Fruit fly (Drosophila melanogaster) whole organism, prepupa: ENCODE data around the gene Kr-h1.

Source experiments
- Blimp-1 ChIP-seq: fragments of 200-800 bp; sonication (Bioruptor generic); optimal IDR thresholded peaks from 3 replicates; lab custom pipeline; 2017; ENCODE audit warnings: missing biosample characterization, missing genetic modification characterization, mild to moderate bottlenecking, moderate library complexity, missing genetic modification reagents
- CG10631 ChIP-seq: fragments of 200-800 bp; sonication (Bioruptor generic); optimal IDR thresholded peaks from 2 replicates; lab custom pipeline; 2016; ENCODE audit warnings: missing biosample characterization, missing genetic modification characterization
- CG11762 ChIP-seq: fragments of 200-800 bp; sonication (Bioruptor generic); optimal IDR thresholded peaks from 3 replicates; lab custom pipeline; 2016; ENCODE audit warnings: missing biosample characterization, missing genetic modification characterization; ENCODE audit not compliant: insufficient read depth
- CG11902 ChIP-seq: fragments of 200-800 bp; sonication (Bioruptor generic); optimal IDR thresholded peaks from 3 replicates; lab custom pipeline; 2016; ENCODE audit warnings: missing biosample characterization, missing genetic modification characterization
- CG1621 ChIP-seq: fragments of 200-800 bp; sonication (Bioruptor generic); optimal IDR thresholded peaks from 3 replicates; lab custom pipeline; 2018; ENCODE audit warnings: missing biosample characterization, mild to moderate bottlenecking, missing genetic modification characterization
- CG16779 ChIP-seq: fragments of 200-800 bp; sonication (Bioruptor generic); optimal IDR thresholded peaks from 3 replicates; lab custom pipeline; 2017; ENCODE audit warnings: missing biosample characterization, mild to moderate bottlenecking, missing genetic modification characterization
- CG31627 ChIP-seq: fragments of 200-800 bp; sonication (Bioruptor generic); optimal IDR thresholded peaks from 3 replicates; lab custom pipeline; 2016; ENCODE audit warnings: missing biosample characterization, missing genetic modification characterization
- CG34406 ChIP-seq: fragments of 200-800 bp; sonication (Bioruptor generic); optimal IDR thresholded peaks from 3 replicates; lab custom pipeline; 2016; ENCODE audit warnings: missing biosample characterization, missing genetic modification characterization
- CG6276 ChIP-seq: fragments of 200-800 bp; sonication (Bioruptor generic); optimal IDR thresholded peaks from 2 replicates; lab custom pipeline; 2017; ENCODE audit warnings: missing biosample characterization, mild to moderate bottlenecking, missing genetic modification characterization
- CG6792 ChIP-seq: fragments of 200-800 bp; sonication (Bioruptor generic); optimal IDR thresholded peaks from 3 replicates; lab custom pipeline; 2016; ENCODE audit warnings: missing biosample characterization, missing genetic modification characterization
- CG6808 ChIP-seq: fragments of 200-800 bp; sonication (Bioruptor generic); optimal IDR thresholded peaks from 3 replicates; lab custom pipeline; 2017; ENCODE audit warnings: missing biosample characterization, missing genetic modification characterization, mild to moderate bottlenecking, moderate library complexity, missing genetic modification reagents
- CG7368 ChIP-seq: fragments of 200-800 bp; sonication (Bioruptor generic); optimal IDR thresholded peaks from 3 replicates; lab custom pipeline; 2016; ENCODE audit warnings: missing biosample characterization, missing genetic modification characterization
- CG8319 ChIP-seq: fragments of 200-800 bp; sonication (Bioruptor generic); optimal IDR thresholded peaks from 3 replicates; lab custom pipeline; 2016; ENCODE audit warnings: missing biosample characterization, missing genetic modification characterization
- CG9139 ChIP-seq: fragments of 200-800 bp; sonication (Bioruptor generic); optimal IDR thresholded peaks from 3 replicates; lab custom pipeline; 2017; ENCODE audit warnings: missing biosample characterization, mild to moderate bottlenecking, missing genetic modification characterization
- Eip93F ChIP-seq: fragments of 200-800 bp; sonication (Bioruptor generic); optimal IDR thresholded peaks from 2 replicates; lab custom pipeline; 2016; ENCODE audit warnings: missing biosample characterization, mild to moderate bottlenecking, missing genetic modification characterization
- Ets21C ChIP-seq: fragments of 200-800 bp; sonication (Bioruptor generic); optimal IDR thresholded peaks from 3 replicates; lab custom pipeline; 2016; ENCODE audit warnings: missing biosample characterization, missing genetic modification characterization
- Ets96B ChIP-seq: fragments of 200-800 bp; optimal IDR thresholded peaks from 2 replicates; lab custom pipeline; 2019; ENCODE audit warnings: missing biosample characterization, mild to moderate bottlenecking, missing genetic modification characterization, moderate library complexity
- Gug ChIP-seq: fragments of 200-800 bp; sonication (Bioruptor generic); IDR thresholded peaks from 2 replicates; pipeline ENCODE4 v1.3.6; 2022; ENCODE audit warnings: missing biosample characterization, missing genetic modification characterization
- Hr38 ChIP-seq: sonication (Bioruptor generic); optimal IDR thresholded peaks from 2 replicates; lab custom pipeline; 2016; ENCODE audit warnings: missing biosample characterization, missing genetic modification characterization
- Lpt ChIP-seq: fragments of 200-800 bp; sonication (Bioruptor generic); optimal IDR thresholded peaks from 3 replicates; lab custom pipeline; 2016; ENCODE audit warnings: missing biosample characterization, missing genetic modification characterization
- Met ChIP-seq: fragments of 200-800 bp; sonication (Bioruptor generic); optimal IDR thresholded peaks from 3 replicates; lab custom pipeline; 2016; ENCODE audit warnings: missing biosample characterization, missing genetic modification characterization
- OdsH ChIP-seq: fragments of 200-800 bp; sonication (Bioruptor generic); optimal IDR thresholded peaks from 3 replicates; lab custom pipeline; 2016; ENCODE audit warnings: missing biosample characterization, missing genetic modification characterization
- Smox ChIP-seq: fragments of 200-800 bp; sonication (Bioruptor generic); optimal IDR thresholded peaks from 3 replicates; lab custom pipeline; 2016; ENCODE audit warnings: missing biosample characterization, missing genetic modification characterization
- dac ChIP-seq: fragments of 200-800 bp; sonication (Bioruptor generic); optimal IDR thresholded peaks from 2 replicates; lab custom pipeline; 2017; ENCODE audit warnings: missing biosample characterization, mild to moderate bottlenecking, missing genetic modification characterization
- esn ChIP-seq: fragments of 200-800 bp; sonication (Bioruptor generic); optimal IDR thresholded peaks from 2 replicates; lab custom pipeline; 2016; ENCODE audit warnings: missing biosample characterization, mild to moderate bottlenecking, missing genetic modification characterization, moderate library complexity
- fd59A ChIP-seq: fragments of 200-800 bp; sonication (Bioruptor generic); optimal IDR thresholded peaks from 2 replicates; lab custom pipeline; 2017; ENCODE audit warnings: missing biosample characterization, mild to moderate bottlenecking, missing genetic modification characterization, missing genetic modification reagents
- fd85E ChIP-seq: fragments of 200-800 bp; sonication (Bioruptor generic); optimal IDR thresholded peaks from 3 replicates; lab custom pipeline; 2016; ENCODE audit warnings: missing biosample characterization, missing genetic modification characterization
- lz ChIP-seq: fragments of 200-800 bp; sonication (Bioruptor generic); optimal IDR thresholded peaks from 3 replicates; lab custom pipeline; 2016; ENCODE audit warnings: missing biosample characterization, missing genetic modification characterization
- ss ChIP-seq, 2 experiments: fragments of 200-800 bp; sonication (Bioruptor generic); optimal IDR thresholded peaks; 2 replicates in 1 of 2; 3 replicates in 1 of 2; lab custom pipeline; 2017 to 2018; ENCODE audit warnings: mild to moderate bottlenecking in 2 of 2, missing biosample characterization in 2 of 2, missing genetic modification characterization in 2 of 2, moderate library complexity in 1 of 2
- svp ChIP-seq: fragments of 200-800 bp; sonication (Bioruptor generic); peaks from one replicate; lab custom pipeline; 2016; ENCODE audit warnings: missing biosample characterization, missing genetic modification characterization
- topi ChIP-seq: fragments of 200-800 bp; sonication (Bioruptor generic); optimal IDR thresholded peaks from 3 replicates; lab custom pipeline; 2016; ENCODE audit warnings: missing biosample characterization, missing genetic modification characterization
- vri ChIP-seq: fragments of 200-800 bp; sonication (Bioruptor generic); optimal IDR thresholded peaks from 3 replicates; lab custom pipeline; 2016; ENCODE audit warnings: missing biosample characterization, mild to moderate bottlenecking, missing genetic modification characterization

The Kr-h1 gene

dm6 chr2L:6088371-6089365 is 6.3 kb downstream of the Kr-h1 start (continued):
- TF ChIP-seq topi (GFP tag; lab: Kevin White, UChicago) (peak; percentile 17), CG11902 (no peak), CG34406 (GFP tag; lab: Kevin White, UChicago) (no peak), CG8319 (GFP tag; lab: Kevin White, UChicago) (no peak), Hr38 (no peak), OdsH (GFP tag; lab: Kevin White, UChicago) (no peak), dac (GFP tag; lab: Kevin White, UChicago) (no peak), CG1621 (tag; lab: Kevin White, UChicago) (peak; percentile 53), esn (peak; percentile 32), Lpt (GFP tag; lab: Kevin White, UChicago) (peak; percentile 21)

dm6 chr2L:6089604-6090198 is 7.3 kb downstream of the Kr-h1 start:
- TF ChIP-seq CG16779 (peak; percentile 6), svp (GFP tag; lab: Kevin White, UChicago) (peak; percentile 56), CG8319 (GFP tag; lab: Kevin White, UChicago) (no peak)
- TF ChIP-seq, all 60 proteins: peak for 2

DNA sequence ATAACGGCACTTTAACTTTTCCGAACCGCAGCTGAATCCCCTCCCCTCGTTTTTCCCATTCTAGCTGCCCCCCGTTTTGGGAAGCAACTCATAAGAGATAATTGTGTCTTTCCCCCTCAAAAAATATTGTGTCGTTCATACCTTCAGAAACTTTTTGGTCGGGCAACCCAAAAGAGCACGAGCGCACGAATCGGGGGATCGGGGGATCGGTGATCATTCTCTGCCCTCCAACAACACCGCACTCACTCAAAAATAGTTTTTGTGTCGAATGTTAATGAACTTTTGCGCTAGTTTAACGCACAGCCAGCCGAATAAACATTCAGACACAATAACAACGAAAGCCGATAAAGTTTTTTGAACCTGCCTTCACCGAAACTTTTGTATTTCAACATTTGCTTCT is 8.0 kb downstream of the Kr-h1 start:
- TF ChIP-seq CG11762 (GFP tag; lab: Kevin White, UChicago) (no peak), Gug (GFP tag; lab: Robert Waterston, UW) (no peak), CG31627 (GFP tag; lab: Kevin White, UChicago) (no peak), vri (no peak), fd85E (GFP tag; lab: Kevin White, UChicago) (no peak), Eip93F (GFP tag; lab: Kevin White, UChicago) (no peak)
- TF ChIP-seq, all 60 proteins: peak for 0

DNA sequence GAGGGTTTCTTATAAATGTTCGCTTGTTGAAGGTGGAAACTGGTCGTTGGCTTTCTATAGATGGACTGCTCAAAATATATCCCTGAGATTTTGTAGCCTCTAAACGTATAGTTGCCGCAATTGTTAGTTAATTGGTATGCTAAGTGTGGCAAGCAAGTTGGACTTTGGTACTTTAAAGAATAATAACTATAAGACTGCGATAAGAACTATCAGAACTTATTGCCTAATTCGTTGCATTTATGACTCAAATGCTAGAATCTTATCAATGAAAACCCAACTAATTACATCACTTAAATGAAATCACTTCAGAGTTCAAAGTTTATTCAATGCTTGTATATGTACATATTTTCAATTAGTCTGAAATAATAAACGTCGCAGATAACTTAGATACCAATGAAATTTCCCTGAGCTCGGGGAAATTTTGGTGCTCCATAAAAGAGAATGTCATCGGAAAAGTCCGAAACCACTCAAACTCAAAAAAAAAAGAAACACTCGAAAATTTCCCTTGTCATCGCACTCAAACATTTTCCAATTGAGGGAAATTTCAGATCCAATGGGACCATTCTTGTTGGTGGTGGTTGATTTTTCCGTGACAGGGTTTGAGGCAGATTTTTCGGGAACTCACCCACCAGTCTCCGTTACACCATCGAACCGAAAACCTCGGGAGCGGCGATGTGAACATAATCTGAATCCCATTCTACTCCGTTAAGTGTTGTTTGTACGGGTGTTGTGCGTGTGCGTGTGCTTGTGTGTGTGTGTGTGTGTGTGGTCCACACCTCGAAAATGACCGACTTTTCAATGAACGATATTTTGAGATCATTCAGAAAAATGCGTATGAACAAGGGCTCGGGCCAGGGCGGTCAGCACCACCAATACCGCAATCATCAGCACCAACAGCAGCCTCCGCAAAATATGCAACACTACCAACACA is 8.6 kb downstream of the Kr-h1 start, which contains the start of gene CG45075:
TSS of gene CG45075 (plus strand) at position 627 of the 931 bp plus-strand sequence.
- TF ChIP-seq Ets21C: no peak
- TF ChIP-seq fd85E (GFP tag; lab: Kevin White, UChicago): no peak
- TF ChIP-seq Ets96B: no peak
- no peak for TF ChIP-seq lz (GFP tag; lab: Kevin White, UChicago)
- no peak for TF ChIP-seq CG11902
- TF ChIP-seq Met (GFP tag; lab: Kevin White, UChicago): no peak
- no peak for TF ChIP-seq Blimp-1 (GFP tag; lab: Kevin White, UChicago)
- no peak for TF ChIP-seq fd59A (GFP tag; lab: Kevin White, UChicago)
- TF ChIP-seq CG6808 (GFP tag; lab: Kevin White, UChicago): no peak
- no peak for TF ChIP-seq CG34406 (GFP tag; lab: Kevin White, UChicago)
- no peak for TF ChIP-seq CG9139 (GFP tag; lab: Kevin White, UChicago)
- TF ChIP-seq Lpt (GFP tag; lab: Kevin White, UChicago): no peak
- no peak for TF ChIP-seq CG7368
- no peak for TF ChIP-seq ss (GFP tag; optimal IDR thresholded peaks at IDR 0.05; lab: Kevin White, UChicago)
- TF ChIP-seq Smox (GFP tag; lab: Kevin White, UChicago): no peak
- no peak for TF ChIP-seq CG11762 (GFP tag; lab: Kevin White, UChicago)
- TF ChIP-seq CG10631 (GFP tag; lab: Kevin White, UChicago): no peak
- no peak for TF ChIP-seq CG6792 (GFP tag; lab: Kevin White, UChicago)
- no peak for TF ChIP-seq CG6276 (GFP tag; lab: Kevin White, UChicago)
